Worm (Caenorhabditis elegans) whole organism, young adult: Measurements from ENCODE around the gene Y38E10A.3.

ENCODE experiments used
- Y95B8A.8 ChIP-seq: fragments of 200-800 bp; sonication (Bioruptor generic); IDR thresholded peaks from 2 replicates; pipeline ENCODE4 v1.3.6; 2022; ENCODE audit warnings: missing genetic modification reagents, missing genetic modification characterization, missing compliant biosample characterization
- aptf-3 ChIP-seq: fragments of 200-800 bp; sonication (Bioruptor generic); IDR thresholded peaks from 2 replicates; pipeline ENCODE4 v1.3.6; 2022; ENCODE audit warnings: missing genetic modification characterization, missing compliant biosample characterization
- ceh-27 ChIP-seq: fragments of 200-800 bp; sonication (Bioruptor generic); optimal IDR thresholded peaks from 2 replicates; lab custom pipeline; 2018; ENCODE audit warnings: mild to moderate bottlenecking, missing genetic modification characterization, moderate library complexity, missing compliant biosample characterization
- die-1 ChIP-seq: sonication (generic microtip); optimal IDR thresholded peaks from 2 replicates; lab custom pipeline; 2016; ENCODE audit warnings: missing genotype, mild to moderate bottlenecking, missing genetic modification characterization, missing compliant biosample characterization
- hmg-20 ChIP-seq: fragments of 200-800 bp; sonication (Bioruptor generic); IDR thresholded peaks from 2 replicates; pipeline ENCODE4 v1.3.6; 2022; ENCODE audit warnings: missing genetic modification reagents, missing genetic modification characterization, missing compliant biosample characterization
- lin-26 ChIP-seq: fragments of 200-800 bp; sonication (Bioruptor generic); IDR thresholded peaks from 2 replicates; pipeline ENCODE4 v1.3.6; 2022; ENCODE audit warnings: missing genetic modification reagents, missing genetic modification characterization, missing compliant biosample characterization
- madf-6 ChIP-seq: fragments of 200-800 bp; sonication (Bioruptor generic); IDR thresholded peaks from 2 replicates; pipeline ENCODE4 v1.3.6; 2022; ENCODE audit warnings: missing genetic modification reagents, missing genetic modification characterization, missing compliant biosample characterization

DNA sequence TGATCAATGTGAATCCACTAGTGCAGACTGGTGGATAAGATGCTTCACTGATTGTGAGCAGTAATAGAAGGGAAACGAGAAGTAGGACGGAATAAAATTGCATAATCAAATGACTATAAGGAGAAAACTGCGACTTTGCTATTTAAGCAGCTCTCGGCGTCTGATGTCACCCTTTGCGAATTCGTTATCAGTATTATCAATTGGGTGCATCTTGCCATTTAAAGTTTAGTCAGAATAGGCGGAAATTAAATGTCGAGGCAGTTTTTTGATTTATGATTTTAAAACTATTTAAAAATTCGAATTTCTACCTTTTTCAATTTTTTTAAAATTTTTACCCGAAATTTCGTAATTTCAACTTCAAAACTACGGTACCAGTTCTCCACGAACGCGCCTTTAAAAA is 6.4 kb upstream of the Y38E10A.3 start, which contains the start of gene clec-4:
- TF ChIP-seq lin-26 (no peak), aptf-3 (GFP tag; lab: Robert Waterston, UW) (no peak), ceh-27 (GFP tag; lab: Kevin White, UChicago) (no peak), madf-6 (GFP tag; lab: Robert Waterston, UW) (no peak), hmg-20 (GFP tag; lab: Robert Waterston, UW) (no peak), die-1 (tag; lab: Kevin White, UChicago) (no peak), Y95B8A.8 (GFP tag; lab: Robert Waterston, UW) (no peak)
